Fruit fly (Drosophila melanogaster): ENCODE data around the gene Suv3.
A peak's percentile ranks its signal among the peaks of the same experiment; 100 is the strongest.

The Suv3 gene

DNA sequence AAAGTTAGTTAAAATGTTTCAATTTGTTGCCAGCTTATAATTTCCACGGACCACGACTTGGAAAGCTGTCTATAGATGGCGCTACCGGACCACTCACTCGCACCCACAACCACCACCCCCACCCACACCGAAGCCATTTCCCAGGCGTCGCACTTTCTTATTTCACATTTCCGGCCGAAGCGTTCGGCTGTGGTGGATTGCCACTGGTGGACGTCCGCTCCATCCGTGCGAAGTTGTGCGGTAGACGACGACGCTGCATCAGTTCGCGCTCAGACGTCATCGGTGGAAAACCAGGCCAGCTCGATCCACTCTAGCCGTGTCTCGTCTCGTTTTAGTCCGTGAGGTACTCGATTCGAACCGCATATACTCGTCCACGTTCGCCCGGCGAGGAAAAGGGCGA lies 48.3 kb downstream of the Suv3 start, which contains the start of gene CG1090:
Gene CG1090 (plus strand): TSS at position 259 of the 400 bp plus-strand sequence.
- TF ChIP-seq net (GFP tag; optimal IDR thresholded peaks at IDR 0.05) (peak; percentile 8), CG16779 (tag; optimal IDR thresholded peaks at IDR 0.05) (peak; percentile 13), Sox102F (GFP tag; optimal IDR thresholded peaks at IDR 0.05) (no peak), CG11294 (GFP tag; IDR thresholded peaks at IDR 0.05) (no peak)

DNA sequence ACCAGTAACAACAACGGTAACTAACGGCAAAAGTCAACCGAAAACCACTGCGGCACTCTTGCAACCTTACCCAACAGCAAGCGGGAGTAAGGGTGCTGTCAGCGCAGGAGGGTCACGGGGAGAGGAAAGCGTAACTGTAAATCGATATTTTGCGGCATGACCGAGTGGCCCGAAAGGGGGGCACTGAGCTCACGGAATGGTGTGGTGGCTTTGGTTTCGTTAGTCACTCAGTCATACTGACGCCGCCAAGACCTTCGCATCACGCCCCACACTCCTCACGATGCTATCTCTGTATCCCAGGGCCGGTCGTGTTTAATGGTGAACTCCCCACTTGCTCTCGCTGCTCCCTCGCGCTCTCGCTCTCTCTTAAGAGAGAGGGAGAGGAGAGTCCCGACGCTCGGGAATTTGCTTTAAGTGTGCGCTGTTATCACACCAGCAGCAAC lies 49.3 kb downstream of the Suv3 start:
- TF ChIP-seq fkh (GFP tag; optimal IDR thresholded peaks at IDR 0.05) (no peak), CG6808 (GFP tag; optimal IDR thresholded peaks at IDR 0.05) (no peak), achi (GFP tag; optimal IDR thresholded peaks at IDR 0.05) (no peak), esn (GFP tag; optimal IDR thresholded peaks at IDR 0.05) (peak; percentile 21), svp (GFP tag) (peak; percentile 89), Gug (GFP tag; IDR thresholded peaks at IDR 0.05) (0 out of 2 replicates have a peak, but pooled peaks have one; percentile 10), CG15336 (GFP tag; IDR thresholded peaks at IDR 0.05) (no peak), CG3919 (GFP tag; optimal IDR thresholded peaks at IDR 0.05) (peak; percentile 14), CG6163 (GFP tag; IDR thresholded peaks at IDR 0.05) (no peak), CG32006 (GFP tag; optimal IDR thresholded peaks at IDR 0.05) (no peak), salr (GFP tag; optimal IDR thresholded peaks at IDR 0.05) (no peak), CG34406 (GFP tag; optimal IDR thresholded peaks at IDR 0.05) (no peak), Ets21C (GFP tag; optimal IDR thresholded peaks at IDR 0.05) (no peak), Eip75B (GFP tag; optimal IDR thresholded peaks at IDR 0.05) (peak; percentile 45), CG1621 (tag; optimal IDR thresholded peaks at IDR 0.05) (peak; percentile 25), fd85E (GFP tag; optimal IDR thresholded peaks at IDR 0.05) (no peak), Hr39 (GFP tag; optimal IDR thresholded peaks at IDR 0.05) (no peak), CG6854 (GFP tag; optimal IDR thresholded peaks at IDR 0.05) (peak; percentile 19), CG8119 (GFP tag; IDR thresholded peaks at IDR 0.05) (peak; percentile 33; the same call in 1 of the 3 replicates), Eip93F (GFP tag; optimal IDR thresholded peaks at IDR 0.05) (no peak), CG31627 (GFP tag; optimal IDR thresholded peaks at IDR 0.05) (no peak), Sox14 (GFP tag; optimal IDR thresholded peaks at IDR 0.05) (peak; percentile 12), lz (GFP tag; optimal IDR thresholded peaks at IDR 0.05) (peak; percentile 11), Ets96B (tag; optimal IDR thresholded peaks at IDR 0.05) (no peak), CG9139 (GFP tag; optimal IDR thresholded peaks at IDR 0.05) (no peak), spab (GFP tag; optimal IDR thresholded peaks at IDR 0.05) (no peak), CG8319 (GFP tag; optimal IDR thresholded peaks at IDR 0.05) (no peak), Lpt (GFP tag; optimal IDR thresholded peaks at IDR 0.05) (peak; percentile 36), CG11902 (GFP tag; optimal IDR thresholded peaks at IDR 0.05) (peak; percentile 24), Sox102F (GFP tag; optimal IDR thresholded peaks at IDR 0.05) (peak; percentile 13), ss (GFP tag; optimal IDR thresholded peaks at IDR 0.05) (peak in 1 of 2 experiments; percentile 24), dsx (GFP tag; optimal IDR thresholded peaks at IDR 0.05; ENCODE audit: poor library complexity, severe bottlenecking) (peak; percentile 42), vri (GFP tag; optimal IDR thresholded peaks at IDR 0.05) (peak; percentile 8), CG7368 (GFP tag; optimal IDR thresholded peaks at IDR 0.05) (peak; percentile 3), CG8632 (GFP tag; optimal IDR thresholded peaks at IDR 0.05) (no peak), net (GFP tag; optimal IDR thresholded peaks at IDR 0.05) (peak; percentile 11), Eip78C (GFP tag) (peak; percentile 73), topi (GFP tag; optimal IDR thresholded peaks at IDR 0.05) (peak; percentile 12), eg (GFP tag; IDR thresholded peaks at IDR 0.05) (no peak; the same call in 2 of the 3 replicates), CG6276 (GFP tag; optimal IDR thresholded peaks at IDR 0.05) (peak; percentile 5)

Data from whole organism, prepupa.